Worm (Caenorhabditis elegans): ENCODE results near the gene hlh-17.
A peak's percentile ranks its signal among the peaks of the same experiment; 100 is the strongest.

hlh-17 gene

DNA sequence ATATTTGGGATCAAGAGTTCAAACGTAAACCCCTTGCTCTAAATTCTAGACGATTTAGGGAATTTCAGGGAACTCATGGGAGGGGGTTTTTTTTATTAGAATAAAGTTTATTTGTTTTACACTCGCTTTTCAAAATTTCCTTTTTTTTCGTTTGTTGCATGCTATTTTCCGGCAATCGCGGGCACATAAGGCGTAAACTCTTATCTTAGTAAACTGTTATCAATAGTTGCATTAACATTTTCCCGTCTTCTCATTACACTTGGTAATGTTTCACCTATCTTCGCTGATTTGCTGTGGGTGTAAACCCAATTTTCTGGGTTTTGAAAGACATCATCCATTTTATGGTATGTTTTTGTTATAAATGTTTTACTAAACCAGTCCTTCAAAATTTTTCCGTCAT is 39.3 kb downstream of the hlh-17 start:
- TF ChIP-seq unc-39 (tag; optimal IDR thresholded peaks at IDR 0.05) (no peak), nfya-1 (tag; optimal IDR thresholded peaks at IDR 0.05; ENCODE audit: insufficient read depth) (no peak), elt-2 (tag; optimal IDR thresholded peaks at IDR 0.05) (peak; percentile 68), nhr-67 (tag; optimal IDR thresholded peaks at IDR 0.05) (no peak), ztf-4 (tag; optimal IDR thresholded peaks at IDR 0.05) (no peak), ceh-28 (tag; optimal IDR thresholded peaks at IDR 0.05) (no peak), nhr-11 (tag; optimal IDR thresholded peaks at IDR 0.05) (no peak), aly-2 (tag; optimal IDR thresholded peaks at IDR 0.05) (no peak)

DNA sequence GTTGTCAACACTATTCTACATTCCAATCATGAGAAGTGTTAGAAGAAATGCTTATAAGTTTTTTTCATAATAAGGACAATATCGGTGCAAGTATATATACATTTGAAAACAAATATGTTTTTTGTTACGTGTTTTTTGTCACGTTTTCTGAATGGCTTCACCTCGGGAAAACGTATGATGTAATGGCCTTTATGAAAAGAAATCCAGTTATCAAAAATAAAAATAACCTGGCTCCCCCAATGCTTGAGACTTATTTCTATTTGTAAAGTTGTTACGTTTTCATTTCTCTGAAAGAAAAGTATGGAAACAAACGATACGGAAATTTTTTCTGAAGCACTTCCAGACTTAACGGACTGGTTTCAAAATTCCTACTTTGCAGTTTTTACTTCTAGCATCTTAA is 44.3 kb downstream of the hlh-17 start, which contains the start of gene srz-72:
srz-72 (plus strand) TSS at position 301 of the 400 bp plus-strand sequence.
- no peak for TF ChIP-seq tbx-2 (tag; optimal IDR thresholded peaks at IDR 0.05)
- TF ChIP-seq nhr-23 (tag; optimal IDR thresholded peaks at IDR 0.05), result no peak
- no peak for TF ChIP-seq nhr-76 (tag; optimal IDR thresholded peaks at IDR 0.05)
- TF ChIP-seq R02D3.7 (tag; optimal IDR thresholded peaks at IDR 0.05), result no peak
- TF ChIP-seq egl-27 (tag; optimal IDR thresholded peaks at IDR 0.05), result no peak
- TF ChIP-seq nfya-1 (tag; optimal IDR thresholded peaks at IDR 0.05; ENCODE audit: insufficient read depth), result no peak
- TF ChIP-seq jun-1 (tag; optimal IDR thresholded peaks at IDR 0.05), result no peak
- TF ChIP-seq aly-2 (tag; optimal IDR thresholded peaks at IDR 0.05), result no peak
- no peak for TF ChIP-seq nhr-77 (tag; optimal IDR thresholded peaks at IDR 0.05)
- no peak for TF ChIP-seq fkh-10 (GFP tag; optimal IDR thresholded peaks at IDR 0.05)
- no peak for TF ChIP-seq nhr-12 (tag; optimal IDR thresholded peaks at IDR 0.05)
- no peak for TF ChIP-seq ceh-82 (tag; optimal IDR thresholded peaks at IDR 0.05)
- TF ChIP-seq elt-3 (tag; optimal IDR thresholded peaks at IDR 0.05), result no peak
- TF ChIP-seq hmg-11 (tag; optimal IDR thresholded peaks at IDR 0.05), result no peak
- TF ChIP-seq ztf-4 (tag; optimal IDR thresholded peaks at IDR 0.05), result no peak
